Worm (Caenorhabditis elegans) whole organism, L1 larva: Measurements from ENCODE around the gene selt-1.1.

Source experiments
- aly-2 ChIP-seq: fragments of 150-350 bp; optimal IDR thresholded peaks from 2 replicates; lab custom pipeline; 2014; ENCODE audit warnings: missing biosample characterization, missing genetic modification characterization
- ces-1 ChIP-seq: fragments of 150-350 bp; optimal IDR thresholded peaks from 2 replicates; lab custom pipeline; 2014; ENCODE audit warnings: missing biosample characterization, missing genetic modification reagents, missing genetic modification characterization
- lsy-2 ChIP-seq, 2 experiments: fragments of 150-350 bp; optimal IDR thresholded peaks; 2 replicates each; lab custom pipeline; 2014; ENCODE audit warnings: missing biosample characterization in 2 of 2, missing genetic modification characterization in 2 of 2
- mdl-1 ChIP-seq, 2 experiments: fragments of 150-350 bp; optimal IDR thresholded peaks; 2 replicates each; lab custom pipeline; 2014 to 2017; ENCODE audit warnings: missing biosample characterization in 2 of 2, missing genetic modification characterization in 2 of 2, inconsistent platforms in 1 of 2
- nhr-84 ChIP-seq: sonication (generic microtip); optimal IDR thresholded peaks from 2 replicates; lab custom pipeline; 2017; ENCODE audit warnings: missing biosample characterization, missing genetic modification characterization
- pag-3 ChIP-seq: sonication (generic microtip); optimal IDR thresholded peaks from 2 replicates; lab custom pipeline; 2017; ENCODE audit warnings: missing genetic modification characterization, mild to moderate bottlenecking, missing compliant biosample characterization, antibody characterized with exemption, borderline replicate concordance; ENCODE audit not compliant: insufficient read depth
- pqm-1 ChIP-seq: sonication (generic microtip); optimal IDR thresholded peaks from 3 replicates; lab custom pipeline; 2017; ENCODE audit warnings: missing biosample characterization, missing genetic modification characterization
- sup-37 ChIP-seq: fragments of 200-800 bp; sonication (Bioruptor generic); optimal IDR thresholded peaks from 2 replicates; lab custom pipeline; 2018; ENCODE audit warnings: mild to moderate bottlenecking, missing genetic modification characterization, missing compliant biosample characterization
- unc-130 ChIP-seq: fragments of 150-350 bp; optimal IDR thresholded peaks from 2 replicates; lab custom pipeline; 2017; ENCODE audit warnings: missing biosample characterization, missing genetic modification characterization, inconsistent platforms

- TF ChIP-seq nhr-84 (tag; lab: Kevin White, UChicago) (no peak), pag-3 (tag; lab: Kevin White, UChicago) (no peak), pqm-1 (no peak), aly-2 (tag; lab: Kevin White, UChicago) (no peak), sup-37 (GFP tag; lab: Kevin White, UChicago) (no peak), ces-1 (GFP tag; lab: Kevin White, UChicago) (no peak), unc-130 (tag; lab: Kevin White, UChicago) (no peak), mdl-1 (tag; optimal IDR thresholded peaks at IDR 0.05; lab: Kevin White, UChicago) (no peak), lsy-2 (tag; optimal IDR thresholded peaks at IDR 0.05; lab: Kevin White, UChicago) (no peak)
Observed at ce11 chrX:11511231-11511630, 35.1 kb downstream of the selt-1.1 start, which contains the start of gene ccdc-149.
